Fruit fly (Drosophila melanogaster): ENCODE data around the gene CG15042.

Gene CG15042

dm6 chrX:18537066-18537759, 9.1 kb upstream of the CG15042 start:
- TF ChIP-seq noc (tag; optimal IDR thresholded peaks at IDR 0.05), result no peak

dm6 chrX:18534393-18534792, 6.3 kb upstream of the CG15042 start:
- TF ChIP-seq noc (tag; optimal IDR thresholded peaks at IDR 0.05), result no peak

- no peak for TF ChIP-seq noc (tag; optimal IDR thresholded peaks at IDR 0.05)
Observed at dm6 chrX:18533308-18533707, 5.2 kb upstream of the CG15042 start.

- TF ChIP-seq noc (tag; optimal IDR thresholded peaks at IDR 0.05), result no peak
Observed at dm6 chrX:18524594-18525266, 3.3 kb downstream of the CG15042 start.

- no peak for TF ChIP-seq noc (tag; optimal IDR thresholded peaks at IDR 0.05)
Observed at dm6 chrX:18523146-18523812, 4.8 kb downstream of the CG15042 start.

dm6 chrX:18522395-18523104, 5.5 kb downstream of the CG15042 start, which contains the start of gene CG6481:
TSS of gene CG6481 (minus strand) at chrX:18522445.
- TF ChIP-seq noc (tag; optimal IDR thresholded peaks at IDR 0.05), result no peak

- TF ChIP-seq noc (tag; optimal IDR thresholded peaks at IDR 0.05), result no peak
Observed at dm6 chrX:18520360-18520759, 7.7 kb downstream of the CG15042 start.

- TF ChIP-seq noc (tag; optimal IDR thresholded peaks at IDR 0.05), result no peak
Observed at dm6 chrX:18517415-18517814, 10.7 kb downstream of the CG15042 start.

dm6 chrX:18515988-18516541, 12.0 kb downstream of the CG15042 start:
- no peak for TF ChIP-seq noc (tag; optimal IDR thresholded peaks at IDR 0.05)

- no peak for TF ChIP-seq noc (tag; optimal IDR thresholded peaks at IDR 0.05)
Observed at dm6 chrX:18515205-18515921, 12.7 kb downstream of the CG15042 start, which contains the start of the genes Bx and HisRS. TSS of gene Bx (plus strand) at chrX:18515428. TSS of gene HisRS (plus strand) at chrX:18515428.

dm6 chrX:18514767-18515166, 13.3 kb downstream of the CG15042 start, which contains the start of gene CG6470:
TSS of gene CG6470 (minus strand) at chrX:18514867.
- no peak for TF ChIP-seq noc (tag; optimal IDR thresholded peaks at IDR 0.05)

- TF ChIP-seq noc (tag; optimal IDR thresholded peaks at IDR 0.05), result no peak
Observed at dm6 chrX:18512271-18512679, 15.8 kb downstream of the CG15042 start, which contains the start of gene Ggt-1. TSS of gene Ggt-1 (minus strand) at chrX:18512521.

- no peak for TF ChIP-seq noc (tag; optimal IDR thresholded peaks at IDR 0.05)
Observed at dm6 chrX:18510884-18511283, 17.2 kb downstream of the CG15042 start.

- no peak for TF ChIP-seq noc (tag; optimal IDR thresholded peaks at IDR 0.05)
Observed at dm6 chrX:18509430-18509829, 18.6 kb downstream of the CG15042 start.

- no peak for TF ChIP-seq noc (tag; optimal IDR thresholded peaks at IDR 0.05)
Observed at dm6 chrX:18508565-18508964, 19.5 kb downstream of the CG15042 start.

Measured in whole organism, larva.